Fruit fly (Drosophila melanogaster) whole organism, embryonic: ENCODE measurements around the gene Cpr76Bb.

Source experiments
- CG4854 ChIP-seq: fragments of 200-800 bp; sonication (Bioruptor generic); optimal IDR thresholded peaks from 2 replicates; lab custom pipeline; 2016; ENCODE audit warnings: missing biosample characterization, missing genetic modification characterization, inconsistent platforms
- Fer2 ChIP-seq: fragments of 200-800 bp; sonication (Bioruptor generic); optimal IDR thresholded peaks from 2 replicates; lab custom pipeline; 2018; ENCODE audit warnings: missing biosample characterization, mild to moderate bottlenecking, missing genetic modification characterization, moderate library complexity
- bsh ChIP-seq, 2 experiments: fragments of 200-800 bp; sonication (Bioruptor generic); optimal IDR thresholded peaks; 2 replicates each; lab custom pipeline; 2017 to 2018; ENCODE audit warnings: mild to moderate bottlenecking in 2 of 2, missing biosample characterization in 2 of 2, missing genetic modification characterization in 2 of 2, moderate library complexity in 1 of 2
- nerfin-2 ChIP-seq: fragments of 200-800 bp; sonication (Bioruptor generic); IDR thresholded peaks from 2 replicates; pipeline ENCODE4 v1.3.6; 2022; ENCODE audit warnings: missing biosample characterization, missing genetic modification characterization; ENCODE audit not compliant: partially characterized antibody
- ttk ChIP-seq: fragments of 200-800 bp; sonication (Bioruptor generic); IDR thresholded peaks from 2 replicates; pipeline ENCODE4 v2.1.2; 2022; ENCODE audit warnings: missing biosample characterization, missing genetic modification characterization

- TF ChIP-seq ttk (GFP tag; lab: Robert Waterston, UW) = no peak
- no peak for TF ChIP-seq Fer2 (tag; lab: Kevin White, UChicago)
- TF ChIP-seq CG4854 = no peak
- TF ChIP-seq nerfin-2 (GFP tag; lab: Robert Waterston, UW) = no peak
- no peak for TF ChIP-seq bsh (GFP tag; optimal IDR thresholded peaks at IDR 0.05; lab: Kevin White, UChicago)
Measured at dm6 chr3L:19566127-19566526, 46.7 kb downstream of the Cpr76Bb start.
